Fruit fly (Drosophila melanogaster) whole organism, adult: ENCODE data around the gene CG42322.

ENCODE experiments used
- CG11617 ChIP-seq: fragments of 200-800 bp; sonication (Bioruptor generic); optimal IDR thresholded peaks from 2 replicates; lab custom pipeline; 2017; ENCODE audit warnings: mild to moderate bottlenecking, missing biosample characterization, missing genetic modification reagents, missing genetic modification characterization
- CG12768 ChIP-seq: fragments of 200-800 bp; sonication (Bioruptor generic); optimal IDR thresholded peaks from 2 replicates; lab custom pipeline; 2017; ENCODE audit warnings: missing biosample characterization, missing genetic modification characterization, mild to moderate bottlenecking, moderate library complexity, missing genetic modification reagents
- CG14711 ChIP-seq: fragments of 200-800 bp; sonication (Bioruptor generic); optimal IDR thresholded peaks from 2 replicates; lab custom pipeline; 2018; ENCODE audit warnings: missing biosample characterization, mild to moderate bottlenecking, missing genetic modification characterization, moderate library complexity
- CG1620 ChIP-seq: fragments of 200-800 bp; sonication (Bioruptor generic); optimal IDR thresholded peaks from 2 replicates; lab custom pipeline; 2016; ENCODE audit warnings: missing biosample characterization, missing genetic modification characterization
- CG33017 ChIP-seq: fragments of 200-800 bp; sonication (Bioruptor generic); optimal IDR thresholded peaks from 2 replicates; lab custom pipeline; 2018; ENCODE audit warnings: missing biosample characterization, mild to moderate bottlenecking, missing genetic modification characterization, moderate library complexity
- CG5204 ChIP-seq: fragments of 200-800 bp; sonication (Bioruptor generic); optimal IDR thresholded peaks from 2 replicates; lab custom pipeline; 2016; ENCODE audit warnings: missing biosample characterization, missing genetic modification characterization
- CG7045 ChIP-seq: fragments of 200-800 bp; sonication (Bioruptor generic); optimal IDR thresholded peaks from 2 replicates; lab custom pipeline; 2017; ENCODE audit warnings: missing biosample characterization, mild to moderate bottlenecking, missing genetic modification characterization
- CG7101 ChIP-seq: fragments of 200-800 bp; sonication (Bioruptor generic); optimal IDR thresholded peaks from 2 replicates; lab custom pipeline; 2018; ENCODE audit warnings: missing biosample characterization, mild to moderate bottlenecking, missing genetic modification characterization, moderate library complexity
- Clk ChIP-seq: fragments of 200-800 bp; sonication (Bioruptor generic); optimal IDR thresholded peaks from 2 replicates; lab custom pipeline; 2017; ENCODE audit warnings: missing biosample characterization, missing genetic modification characterization
- Crg-1 ChIP-seq: fragments of 200-800 bp; sonication (Bioruptor generic); optimal IDR thresholded peaks from 2 replicates; lab custom pipeline; 2016; ENCODE audit warnings: missing biosample characterization, missing genetic modification characterization
- Hr96 ChIP-seq: fragments of 200-800 bp; sonication (Bioruptor generic); optimal IDR thresholded peaks from 2 replicates; lab custom pipeline; 2016; ENCODE audit warnings: missing biosample characterization, missing genetic modification characterization
- Mnt ChIP-seq: fragments of 200-800 bp; sonication (Bioruptor generic); optimal IDR thresholded peaks from 2 replicates; lab custom pipeline; 2016; ENCODE audit warnings: missing biosample characterization, mild to moderate bottlenecking, missing genetic modification characterization
- bab1 ChIP-seq: fragments of 200-800 bp; sonication (Bioruptor generic); optimal IDR thresholded peaks from 3 replicates; lab custom pipeline; 2019; ENCODE audit warnings: missing biosample characterization, mild to moderate bottlenecking, missing genetic modification characterization, moderate library complexity
- cic ChIP-seq: fragments of 200-800 bp; sonication (Bioruptor generic); optimal IDR thresholded peaks from 2 replicates; lab custom pipeline; 2017; ENCODE audit warnings: missing biosample characterization, mild to moderate bottlenecking, missing genetic modification characterization, moderate library complexity
- cnc ChIP-seq, 2 experiments: fragments of >200 bp; optimal IDR thresholded peaks; 2 replicates each; lab custom pipeline; 2017
- kay ChIP-seq: fragments of 200-800 bp; sonication (Bioruptor generic); peaks from one replicate; lab custom pipeline; 2016; ENCODE audit warnings: missing biosample characterization, missing genetic modification characterization, borderline replicate concordance
- ovo ChIP-seq: fragments of 200-800 bp; sonication (Bioruptor generic); optimal IDR thresholded peaks from 2 replicates; lab custom pipeline; 2016; ENCODE audit warnings: missing biosample characterization, missing genetic modification characterization
- pad ChIP-seq: fragments of 200-800 bp; sonication (Bioruptor generic); optimal IDR thresholded peaks from 3 replicates; lab custom pipeline; 2017; ENCODE audit warnings: missing biosample characterization, missing genetic modification characterization, mild to moderate bottlenecking, moderate library complexity, missing genetic modification reagents
- tj ChIP-seq: fragments of 200-800 bp; sonication (Bioruptor generic); optimal IDR thresholded peaks from 3 replicates; lab custom pipeline; 2017; ENCODE audit warnings: missing biosample characterization, mild to moderate bottlenecking, missing genetic modification characterization, moderate library complexity
- toe ChIP-seq: fragments of 200-800 bp; sonication (Bioruptor generic); optimal IDR thresholded peaks from 2 replicates; lab custom pipeline; 2016; ENCODE audit warnings: missing biosample characterization, missing genetic modification characterization

CG42322 gene

dm6 chr3R:20782655-20783105 lies 42.8 kb downstream of the CG42322 start:
- TF ChIP-seq ovo (GFP tag; lab: Kevin White, UChicago) (peak; percentile 60), cic (GFP tag; lab: Kevin White, UChicago) (peak; percentile 92), Mnt (peak; percentile 74), CG12768 (GFP tag; lab: Kevin White, UChicago) (peak; percentile 80), CG5204 (no peak), pad (GFP tag; lab: Kevin White, UChicago) (no peak), CG1620 (GFP tag; lab: Kevin White, UChicago) (no peak), kay (peak; percentile 96), CG33017 (tag; lab: Kevin White, UChicago) (peak; percentile 66), Clk (GFP tag; lab: Kevin White, UChicago) (peak; percentile 72), CG7045 (GFP tag; lab: Kevin White, UChicago) (peak; percentile 31), tj (GFP tag; lab: Kevin White, UChicago) (peak; percentile 73), toe (GFP tag; lab: Kevin White, UChicago) (peak; percentile 62), Hr96 (GFP tag; lab: Kevin White, UChicago) (peak; percentile 23), cnc (optimal IDR thresholded peaks at IDR 0.05; lab: Kevin White, UChicago) (no peak), Crg-1 (GFP tag; lab: Kevin White, UChicago) (no peak), CG14711 (peak; percentile 50), CG11617 (GFP tag; lab: Kevin White, UChicago) (no peak), CG7101 (peak; percentile 22), bab1 (GFP tag; lab: Kevin White, UChicago) (peak; percentile 98)

dm6 chr3R:20783714-20784435 lies 44.0 kb downstream of the CG42322 start:
- peak; percentile 20 for TF ChIP-seq ovo (GFP tag; lab: Kevin White, UChicago)
- TF ChIP-seq CG5204 = peak; percentile 73
- TF ChIP-seq pad (GFP tag; lab: Kevin White, UChicago) = peak; percentile 40
- TF ChIP-seq tj (GFP tag; lab: Kevin White, UChicago) = peak; percentile 60
- TF ChIP-seq kay = peak; percentile 99
- peak; percentile 37 for TF ChIP-seq CG33017 (tag; lab: Kevin White, UChicago)
- TF ChIP-seq CG1620 (GFP tag; lab: Kevin White, UChicago) = peak; percentile 24
- TF ChIP-seq cnc (optimal IDR thresholded peaks at IDR 0.05; lab: Kevin White, UChicago) = no peak
- no peak for TF ChIP-seq Hr96 (GFP tag; lab: Kevin White, UChicago)
- TF ChIP-seq cic (GFP tag; lab: Kevin White, UChicago) = peak; percentile 36
- peak; percentile 58 for TF ChIP-seq Mnt
- peak; percentile 38 for TF ChIP-seq CG7045 (GFP tag; lab: Kevin White, UChicago)
- TF ChIP-seq toe (GFP tag; lab: Kevin White, UChicago) = peak; percentile 72
- TF ChIP-seq CG7101 = peak; percentile 28
- peak; percentile 59 for TF ChIP-seq Crg-1 (GFP tag; lab: Kevin White, UChicago)
- no peak for TF ChIP-seq Clk (GFP tag; lab: Kevin White, UChicago)
- no peak for TF ChIP-seq bab1 (GFP tag; lab: Kevin White, UChicago)
- TF ChIP-seq CG11617 (GFP tag; lab: Kevin White, UChicago) = peak; percentile 75
- peak; percentile 31 for TF ChIP-seq CG14711
- TF ChIP-seq CG12768 (GFP tag; lab: Kevin White, UChicago) = peak; percentile 44

dm6 chr3R:20784436-20785368 lies 44.8 kb downstream of the CG42322 start:
- TF ChIP-seq kay (no peak), pad (GFP tag; lab: Kevin White, UChicago) (peak; percentile 60), Mnt (peak; percentile 74), CG11617 (GFP tag; lab: Kevin White, UChicago) (no peak), CG33017 (tag; lab: Kevin White, UChicago) (no peak), CG14711 (no peak), cic (GFP tag; lab: Kevin White, UChicago) (peak; percentile 30), CG1620 (GFP tag; lab: Kevin White, UChicago) (no peak), tj (GFP tag; lab: Kevin White, UChicago) (peak; percentile 19), Clk (GFP tag; lab: Kevin White, UChicago) (peak; percentile 37), Crg-1 (GFP tag; lab: Kevin White, UChicago) (no peak), CG5204 (no peak), ovo (GFP tag; lab: Kevin White, UChicago) (no peak), bab1 (GFP tag; lab: Kevin White, UChicago) (no peak), CG7101 (no peak), CG7045 (GFP tag; lab: Kevin White, UChicago) (peak; percentile 20), toe (GFP tag; lab: Kevin White, UChicago) (no peak), CG12768 (GFP tag; lab: Kevin White, UChicago) (peak; percentile 33), cnc (optimal IDR thresholded peaks at IDR 0.05; lab: Kevin White, UChicago) (no peak)

dm6 chr3R:20788559-20788958 lies 48.7 kb downstream of the CG42322 start:
- peak; percentile 81 for TF ChIP-seq tj (GFP tag; lab: Kevin White, UChicago)
- no peak for TF ChIP-seq Crg-1 (GFP tag; lab: Kevin White, UChicago)

- TF ChIP-seq toe (GFP tag; lab: Kevin White, UChicago) (no peak), cnc (optimal IDR thresholded peaks at IDR 0.05; lab: Kevin White, UChicago) (no peak), bab1 (GFP tag; lab: Kevin White, UChicago) (no peak), CG14711 (no peak), CG5204 (no peak), Clk (GFP tag; lab: Kevin White, UChicago) (no peak), cic (GFP tag; lab: Kevin White, UChicago) (peak; percentile 23), CG7045 (GFP tag; lab: Kevin White, UChicago) (no peak), pad (GFP tag; lab: Kevin White, UChicago) (no peak), CG12768 (GFP tag; lab: Kevin White, UChicago) (peak; percentile 59), tj (GFP tag; lab: Kevin White, UChicago) (peak; percentile 78), CG11617 (GFP tag; lab: Kevin White, UChicago) (no peak), CG7101 (no peak), ovo (GFP tag; lab: Kevin White, UChicago) (no peak), Crg-1 (GFP tag; lab: Kevin White, UChicago) (no peak), Mnt (peak; percentile 3), CG1620 (GFP tag; lab: Kevin White, UChicago) (no peak), CG33017 (tag; lab: Kevin White, UChicago) (peak; percentile 35), kay (peak; percentile 98), Hr96 (GFP tag; lab: Kevin White, UChicago) (no peak)
These were observed 50.5 kb downstream of the CG42322 start for dm6 chr3R:20790437-20790836.
